Worm (Caenorhabditis elegans) whole organism, L3 larva: ENCODE results near the gene T24H10.5.

ENCODE experiments used
- R02D3.7 ChIP-seq: fragments of 150-350 bp; optimal IDR thresholded peaks from 2 replicates; lab custom pipeline; 2014; ENCODE audit warnings: missing biosample characterization, missing genetic modification characterization
- ceh-82 ChIP-seq: fragments of 150-350 bp; optimal IDR thresholded peaks from 2 replicates; lab custom pipeline; 2014; ENCODE audit warnings: missing biosample characterization, missing genetic modification characterization
- elt-3 ChIP-seq, 3 experiments: fragments of 150-350 bp in 1 of 3; sonication (generic microtip) in 2 of 3; optimal IDR thresholded peaks; 2 replicates in 2 of 3; 4 replicates in 1 of 3; lab custom pipeline; 2014 to 2017; ENCODE audit warnings: missing biosample characterization in 3 of 3, missing genetic modification characterization in 3 of 3
- fos-1 ChIP-seq: fragments of 150-350 bp; optimal IDR thresholded peaks from 2 replicates; lab custom pipeline; 2014; ENCODE audit warnings: missing biosample characterization, missing genetic modification characterization
- mdl-1 ChIP-seq: fragments of 150-350 bp; optimal IDR thresholded peaks from 2 replicates; lab custom pipeline; 2014; ENCODE audit warnings: missing biosample characterization, missing genetic modification characterization
- sea-2 ChIP-seq: fragments of 150-350 bp; sonication (generic microtip); optimal IDR thresholded peaks from 4 replicates; lab custom pipeline; 2014; ENCODE audit warnings: missing biosample characterization, missing genetic modification reagents, missing genetic modification characterization

DNA sequence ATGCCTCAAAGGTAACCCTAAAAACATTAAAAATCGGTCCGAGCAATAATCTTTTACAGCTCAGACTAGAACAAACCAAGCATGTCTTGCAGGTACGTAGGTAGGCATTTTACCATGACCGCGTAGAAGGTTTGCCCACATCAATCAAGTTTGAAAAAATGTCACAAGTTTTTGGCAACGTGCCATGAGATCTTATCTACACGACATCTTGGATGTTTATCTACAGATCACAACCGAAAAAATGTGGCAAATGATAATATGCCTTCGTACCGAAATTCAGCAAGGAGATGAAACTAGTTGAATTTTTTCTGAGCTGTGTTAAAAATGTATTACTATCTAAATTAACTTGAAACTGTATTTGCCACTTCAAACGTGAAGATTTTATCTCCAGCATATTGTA lies 36.5 kb upstream of the T24H10.5 start:
- TF ChIP-seq R02D3.7 (tag; lab: Kevin White, UChicago) (no peak), elt-3 (tag; optimal IDR thresholded peaks at IDR 0.05; lab: Kevin White, UChicago) (no peak), ceh-82 (tag; lab: Kevin White, UChicago) (no peak), fos-1 (tag; lab: Kevin White, UChicago) (no peak), sea-2 (GFP tag; lab: Kevin White, UChicago) (no peak), mdl-1 (tag; lab: Kevin White, UChicago) (no peak)
